1 fruit fly cellular context compared by ENCODE assay signal in the genomic region with DNA sequence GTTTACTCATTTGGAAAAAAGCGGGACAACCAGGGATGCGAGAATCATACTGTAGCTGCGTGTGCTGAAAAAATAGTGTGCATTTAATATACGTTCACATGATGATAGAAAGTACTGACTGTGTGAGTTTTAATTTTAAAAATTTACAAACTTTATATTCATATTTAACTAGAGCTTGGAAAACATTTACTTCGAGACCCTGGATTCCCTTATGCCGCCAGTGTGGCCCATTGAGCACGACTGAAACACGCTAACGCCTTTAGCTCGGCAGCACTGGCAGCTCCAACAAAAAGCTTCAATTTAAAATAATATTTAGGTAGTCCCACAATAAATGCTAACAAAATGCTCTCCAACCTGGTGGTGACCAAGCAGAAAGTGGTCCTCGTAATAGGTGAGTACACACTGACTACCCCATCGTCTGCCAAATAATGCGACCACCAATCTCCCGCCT.
TF ChIP-seq lines count a peak whose summit lies in the region.

Gene CG1275 (minus strand): TSS at position 12 of the 451 bp plus-strand sequence.
Gene Elp5 (plus strand): TSS at position 45 of the 451 bp plus-strand sequence.

TF ChIP-seq in whole organism, embryonic, 481 proteins besides CTCF, POLR2A, EP300 and RAD21 (continued from another document):
- TF ChIP-seq CG8478 (optimal IDR thresholded peaks at IDR 0.05; lab: Kevin White, UChicago), result no peak
- TF ChIP-seq Ptx1 (GFP tag; IDR thresholded peaks at IDR 0.05; lab: Robert Waterston, UW), result peak; percentile 99
- peak; percentile 99 for TF ChIP-seq CG17328 (GFP tag; IDR thresholded peaks at IDR 0.05; lab: Robert Waterston, UW)
- peak; percentile 95 for TF ChIP-seq Hmx (GFP tag; optimal IDR thresholded peaks at IDR 0.05; lab: Kevin White, UChicago)
- TF ChIP-seq CG14965 (GFP tag; optimal IDR thresholded peaks at IDR 0.05; lab: Kevin White, UChicago; ENCODE audit: borderline replicate concordance), result peak; percentile 76
- TF ChIP-seq org-1 (GFP tag; optimal IDR thresholded peaks at IDR 0.05; lab: Kevin White, UChicago), result peak; percentile 95
- TF ChIP-seq ken (GFP tag; IDR thresholded peaks at IDR 0.05; lab: Robert Waterston, UW), result peak; percentile 100
- peak; percentile 100 for TF ChIP-seq vvl (GFP tag; IDR thresholded peaks at IDR 0.05; lab: Robert Waterston, UW)
- TF ChIP-seq CG6689 (GFP tag; IDR thresholded peaks at IDR 0.05; lab: Robert Waterston, UW), result peak; percentile 99
